Fruit fly (Drosophila melanogaster) whole organism, embryonic: Measurements from ENCODE around the gene IFT54.

Experiments used
- Awh ChIP-seq: fragments of 200-800 bp; sonication (Bioruptor generic); IDR thresholded peaks from 2 replicates; pipeline ENCODE4, ENCODE4 v1.3.6; 2022; ENCODE audit warnings: missing biosample characterization, missing genetic modification characterization
- BEAF-32 ChIP-seq: fragments of 200-800 bp; sonication (Bioruptor generic); optimal IDR thresholded peaks from 3 replicates; lab custom pipeline; 2017; ENCODE audit warnings: missing biosample characterization, missing genetic modification characterization, mild to moderate bottlenecking, moderate library complexity, missing genetic modification reagents
- BtbVII ChIP-seq: fragments of 200-800 bp; sonication (Bioruptor generic); optimal IDR thresholded peaks from 3 replicates; lab custom pipeline; 2017; ENCODE audit warnings: missing biosample characterization, mild to moderate bottlenecking, missing genetic modification characterization
- C15 ChIP-seq: fragments of 200-800 bp; sonication (Bioruptor generic); IDR thresholded peaks from 3 replicates; pipeline ENCODE4 v1.3.6; 2022; ENCODE audit warnings: missing biosample characterization, missing genetic modification characterization
- CG10147 ChIP-seq: fragments of 200-800 bp; sonication (Bioruptor generic); optimal IDR thresholded peaks from 2 replicates; lab custom pipeline; 2019; ENCODE audit warnings: missing biosample characterization, mild to moderate bottlenecking, missing genetic modification characterization, moderate library complexity
- CG10366 ChIP-seq: fragments of 200-800 bp; sonication (Bioruptor generic); IDR thresholded peaks from 2 replicates; pipeline ENCODE4 v1.3.6; 2022; ENCODE audit warnings: missing biosample characterization, missing genetic modification characterization
- CG10431 ChIP-seq: fragments of 200-800 bp; sonication (Bioruptor generic); optimal IDR thresholded peaks from 3 replicates; lab custom pipeline; 2018; ENCODE audit warnings: missing biosample characterization, mild to moderate bottlenecking, missing genetic modification characterization
- CG11247 ChIP-seq: fragments of 200-800 bp; sonication (Bioruptor generic); IDR thresholded peaks from 2 replicates; pipeline ENCODE4 v1.3.6; 2022; ENCODE audit warnings: missing biosample characterization, missing genetic modification characterization
- CG11723 ChIP-seq: fragments of 200-800 bp; sonication (Bioruptor generic); optimal IDR thresholded peaks from 2 replicates; lab custom pipeline; 2017; ENCODE audit warnings: missing biosample characterization, mild to moderate bottlenecking, missing genetic modification characterization
- CG13775 ChIP-seq: fragments of 200-800 bp; sonication (Bioruptor generic); optimal IDR thresholded peaks from 3 replicates; lab custom pipeline; 2017; ENCODE audit warnings: missing biosample characterization, mild to moderate bottlenecking, missing genetic modification characterization
- CG16813 ChIP-seq: fragments of 200-800 bp; sonication (Bioruptor generic); IDR thresholded peaks from 3 replicates; pipeline ENCODE4 v1.3.6; 2022; ENCODE audit warnings: missing biosample characterization, missing genetic modification characterization; ENCODE audit not compliant: partially characterized antibody
- CG1832 ChIP-seq: fragments of 200-800 bp; sonication (Bioruptor generic); optimal IDR thresholded peaks from 2 replicates; lab custom pipeline; 2017; ENCODE audit warnings: missing biosample characterization, mild to moderate bottlenecking, missing genetic modification characterization, inconsistent platforms
- CG2712 ChIP-seq: fragments of 200-800 bp; optimal IDR thresholded peaks from 3 replicates; lab custom pipeline; 2019; ENCODE audit warnings: missing biosample characterization, mild to moderate bottlenecking, missing genetic modification characterization, moderate library complexity
- CG3163 ChIP-seq: fragments of 200-800 bp; sonication (Bioruptor generic); optimal IDR thresholded peaks from 3 replicates; lab custom pipeline; 2016; ENCODE audit warnings: missing biosample characterization, missing genetic modification characterization
- CG32532 ChIP-seq: fragments of 200-800 bp; sonication (Bioruptor generic); IDR thresholded peaks from 2 replicates; pipeline ENCODE4 v1.3.6; 2022; ENCODE audit warnings: missing biosample characterization, missing genetic modification characterization
- CG43689 ChIP-seq: fragments of 200-800 bp; sonication (Bioruptor generic); IDR thresholded peaks from 2 replicates; pipeline ENCODE4 v1.3.6; 2022; ENCODE audit warnings: missing biosample characterization, missing genetic modification characterization
- CG7556 ChIP-seq: fragments of 200-800 bp; sonication (Bioruptor generic); optimal IDR thresholded peaks from 2 replicates; lab custom pipeline; 2017; ENCODE audit warnings: missing biosample characterization, mild to moderate bottlenecking, missing genetic modification characterization
- CG8290 ChIP-seq, 3 experiments: fragments of 200-800 bp; sonication (Bioruptor generic); optimal IDR thresholded peaks; 2 replicates each; lab custom pipeline; 2016 to 2019; ENCODE audit warnings: missing biosample characterization in 3 of 3, missing genetic modification characterization in 3 of 3, mild to moderate bottlenecking in 2 of 3, moderate library complexity in 1 of 3
- CG8924 ChIP-seq: fragments of 200-800 bp; optimal IDR thresholded peaks from 3 replicates; lab custom pipeline; 2019; ENCODE audit warnings: missing biosample characterization, mild to moderate bottlenecking, missing genetic modification characterization, moderate library complexity
- CG9797 ChIP-seq: fragments of 200-800 bp; sonication (Bioruptor generic); optimal IDR thresholded peaks from 3 replicates; lab custom pipeline; 2018; ENCODE audit warnings: missing biosample characterization, mild to moderate bottlenecking, missing genetic modification characterization
- CG9876 ChIP-seq: fragments of 200-800 bp; sonication (Bioruptor generic); optimal IDR thresholded peaks from 2 replicates; lab custom pipeline; 2016; ENCODE audit warnings: missing biosample characterization, missing genetic modification characterization
- Dbx ChIP-seq: fragments of 200-800 bp; sonication (Bioruptor generic); IDR thresholded peaks from 3 replicates; pipeline ENCODE4 v1.3.6; 2022; ENCODE audit warnings: missing biosample characterization, missing genetic modification characterization
- Doc2 ChIP-seq: fragments of 200-800 bp; sonication (Bioruptor generic); IDR thresholded peaks from 2 replicates; pipeline ENCODE4 v1.3.6; 2022; ENCODE audit warnings: missing biosample characterization, missing genetic modification characterization
- Fer1 ChIP-seq: fragments of 200-800 bp; sonication (Bioruptor generic); optimal IDR thresholded peaks from 2 replicates; lab custom pipeline; 2017; ENCODE audit warnings: missing biosample characterization, mild to moderate bottlenecking, missing genetic modification characterization
- Fer2 ChIP-seq: fragments of 200-800 bp; sonication (Bioruptor generic); optimal IDR thresholded peaks from 2 replicates; lab custom pipeline; 2018; ENCODE audit warnings: missing biosample characterization, mild to moderate bottlenecking, missing genetic modification characterization, moderate library complexity
- Gug ChIP-seq: fragments of 200-800 bp; sonication (Bioruptor generic); IDR thresholded peaks from 4 replicates; pipeline ENCODE4 v1.3.6; 2022; ENCODE audit warnings: missing biosample characterization, missing genetic modification characterization
- H15 ChIP-seq: fragments of 200-800 bp; sonication (Bioruptor generic); IDR thresholded peaks from 3 replicates; pipeline ENCODE4 v1.3.6; 2022; ENCODE audit warnings: missing biosample characterization, missing genetic modification characterization
- Hand ChIP-seq: fragments of 200-800 bp; sonication (Bioruptor generic); optimal IDR thresholded peaks from 2 replicates; lab custom pipeline; 2017; ENCODE audit warnings: mild to moderate bottlenecking, missing biosample characterization, missing genetic modification reagents, missing genetic modification characterization
- MESR4 ChIP-seq: fragments of 200-800 bp; sonication (Bioruptor generic); optimal IDR thresholded peaks from 2 replicates; lab custom pipeline; 2018; ENCODE audit warnings: missing biosample characterization, mild to moderate bottlenecking, missing genetic modification characterization, moderate library complexity
- Meics ChIP-seq: fragments of 200-800 bp; sonication (Bioruptor generic); optimal IDR thresholded peaks from 2 replicates; lab custom pipeline; 2017; ENCODE audit warnings: missing biosample characterization, mild to moderate bottlenecking, missing genetic modification characterization
- Nf-YB ChIP-seq: fragments of 200-800 bp; sonication (Bioruptor generic); optimal IDR thresholded peaks from 3 replicates; lab custom pipeline; 2019; ENCODE audit warnings: missing biosample characterization, mild to moderate bottlenecking, missing genetic modification characterization, moderate library complexity
- Rfx ChIP-seq: fragments of 200-800 bp; sonication (Bioruptor generic); IDR thresholded peaks from 2 replicates; pipeline ENCODE4 v1.3.6; 2022; ENCODE audit warnings: missing biosample characterization, missing genetic modification characterization
- Six4 ChIP-seq: fragments of 200-800 bp; sonication (Bioruptor generic); optimal IDR thresholded peaks from 2 replicates; lab custom pipeline; 2016; ENCODE audit warnings: missing biosample characterization, missing genetic modification characterization
- Sry-δ ChIP-seq: fragments of 200-800 bp; sonication (Bioruptor generic); optimal IDR thresholded peaks from 2 replicates; lab custom pipeline; 2016; ENCODE audit warnings: missing biosample characterization, missing genetic modification characterization
- bcd ChIP-seq: fragments of 200-800 bp; sonication (Bioruptor generic); optimal IDR thresholded peaks from 2 replicates; lab custom pipeline; 2017; ENCODE audit warnings: missing biosample characterization, mild to moderate bottlenecking, missing genetic modification characterization
- dm ChIP-seq: fragments of 200-800 bp; sonication (Bioruptor generic); optimal IDR thresholded peaks from 3 replicates; lab custom pipeline; 2016; ENCODE audit warnings: missing biosample characterization, missing genetic modification characterization
- knrl ChIP-seq: fragments of 200-800 bp; sonication (Bioruptor generic); IDR thresholded peaks from 3 replicates; pipeline ENCODE4 v1.3.6; 2022; ENCODE audit warnings: missing biosample characterization, missing genetic modification characterization; ENCODE audit not compliant: partially characterized antibody
- lbe ChIP-seq: fragments of 200-800 bp; sonication (Bioruptor generic); optimal IDR thresholded peaks from 2 replicates; lab custom pipeline; 2016; ENCODE audit warnings: missing biosample characterization, mild to moderate bottlenecking, missing genetic modification characterization
- nerfin-2 ChIP-seq: fragments of 200-800 bp; sonication (Bioruptor generic); IDR thresholded peaks from 2 replicates; pipeline ENCODE4 v1.3.6; 2022; ENCODE audit warnings: missing biosample characterization, missing genetic modification characterization; ENCODE audit not compliant: partially characterized antibody
- pnt ChIP-seq: fragments of 200-800 bp; sonication (Bioruptor generic); optimal IDR thresholded peaks from 3 replicates; lab custom pipeline; 2016; ENCODE audit warnings: missing biosample characterization, missing genetic modification characterization
- ranshi ChIP-seq: fragments of 200-800 bp; sonication (Bioruptor generic); IDR thresholded peaks from 2 replicates; pipeline ENCODE4 v1.3.6; 2022; ENCODE audit warnings: missing biosample characterization, missing genetic modification characterization
- ro ChIP-seq: fragments of 200-800 bp; sonication (Bioruptor generic); IDR thresholded peaks from 2 replicates; pipeline ENCODE4 v1.3.6; 2022; ENCODE audit warnings: missing biosample characterization, missing genetic modification characterization
- sc ChIP-seq, 3 experiments: fragments of >200 bp in 2 of 3; fragments of 200-800 bp in 1 of 3; sonication (Bioruptor generic) in 1 of 3; optimal IDR thresholded peaks; 2 replicates in 2 of 3; 3 replicates in 1 of 3; lab custom pipeline; 2017; ENCODE audit warnings: mild to moderate bottlenecking in 1 of 3, missing biosample characterization in 1 of 3, missing genetic modification characterization in 1 of 3, missing genetic modification reagents in 1 of 3
- sisA ChIP-seq: fragments of 200-800 bp; sonication (Bioruptor generic); IDR thresholded peaks from 2 replicates; pipeline ENCODE4 v1.3.6; 2022; ENCODE audit warnings: missing biosample characterization, missing genetic modification characterization
- slp2 ChIP-seq: fragments of 200-800 bp; sonication (Bioruptor generic); optimal IDR thresholded peaks from 2 replicates; lab custom pipeline; 2016; ENCODE audit warnings: missing biosample characterization, missing genetic modification characterization
- sr ChIP-seq: fragments of 200-800 bp; sonication (Bioruptor generic); IDR thresholded peaks from 3 replicates; pipeline ENCODE4 v1.3.6; 2022; ENCODE audit warnings: missing biosample characterization, missing genetic modification characterization
- twi ChIP-seq: fragments of 200-800 bp; optimal IDR thresholded peaks from 2 replicates; lab custom pipeline; 2019; ENCODE audit warnings: missing biosample characterization, mild to moderate bottlenecking, missing genetic modification characterization, moderate library complexity
- wek ChIP-seq: fragments of 200-800 bp; sonication (Bioruptor generic); optimal IDR thresholded peaks from 3 replicates; lab custom pipeline; 2018; ENCODE audit warnings: missing biosample characterization, mild to moderate bottlenecking, missing genetic modification characterization, moderate library complexity
- zen2 ChIP-seq: fragments of 200-800 bp; sonication (Bioruptor generic); IDR thresholded peaks from 3 replicates; pipeline ENCODE4 v1.3.6; 2022; ENCODE audit warnings: missing biosample characterization, missing genetic modification characterization; ENCODE audit not compliant: partially characterized antibody

The IFT54 gene

DNA sequence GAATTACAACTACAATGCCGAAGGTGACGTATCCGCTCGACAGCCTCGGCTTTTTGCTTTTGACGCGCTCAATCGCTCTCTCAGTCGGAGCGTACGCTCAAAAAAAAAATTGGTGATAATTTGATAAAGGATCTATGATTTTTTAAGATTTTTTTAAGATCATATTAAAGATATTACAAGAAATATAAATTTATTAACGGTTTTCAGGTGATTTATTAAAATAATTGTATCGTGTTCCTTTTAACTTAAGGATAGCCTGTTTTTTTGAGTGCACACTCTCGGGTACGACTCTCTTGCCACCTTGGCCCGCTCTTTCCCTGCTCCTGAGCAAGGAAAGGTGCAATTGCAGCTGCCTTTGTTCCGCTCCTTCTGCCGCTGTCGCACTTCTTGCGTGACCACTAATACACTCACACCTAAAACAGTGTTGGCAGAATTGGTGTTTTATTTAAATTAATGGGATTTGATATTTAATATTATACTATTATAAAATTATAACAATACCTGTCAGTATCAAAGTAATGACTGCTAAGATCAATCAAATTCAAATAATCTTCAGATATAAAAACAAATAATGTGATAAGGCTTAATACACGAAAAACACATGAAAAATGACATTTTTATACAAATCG lies 24.2 kb upstream of the IFT54 start (continued):
- TF ChIP-seq Rfx (GFP tag; lab: Robert Waterston, UW) (peak; percentile 67), twi (peak; percentile 64), CG11247 (GFP tag; lab: Robert Waterston, UW) (peak; percentile 58), BtbVII (GFP tag; lab: Kevin White, UChicago) (peak; percentile 50), CG7556 (peak; percentile 91), CG8924 (tag; lab: Kevin White, UChicago) (peak; percentile 91), C15 (GFP tag; lab: Robert Waterston, UW) (no peak), Gug (GFP tag; lab: Robert Waterston, UW) (peak; percentile 65; the same call in 3 of the 4 replicates), CG9797 (GFP tag; lab: Kevin White, UChicago) (peak; percentile 3), Fer2 (tag; lab: Kevin White, UChicago) (no peak), Six4 (GFP tag; lab: Kevin White, UChicago) (peak; percentile 48), CG32532 (peak; percentile 85), CG8290 (GFP tag; optimal IDR thresholded peaks at IDR 0.05; lab: Kevin White, UChicago) (no peak), CG8290 (tag; optimal IDR thresholded peaks at IDR 0.05; lab: Kevin White, UChicago) (no peak), CG11723 (no peak), H15 (GFP tag; lab: Robert Waterston, UW) (peak; percentile 80), sisA (GFP tag; lab: Robert Waterston, UW) (peak; percentile 70), bcd (GFP tag; lab: Kevin White, UChicago) (peak; percentile 71), CG43689 (GFP tag; lab: Robert Waterston, UW) (peak; percentile 37; the same call in 1 of the 2 replicates), CG3163 (GFP tag; lab: Kevin White, UChicago) (no peak), CG16813 (GFP tag; lab: Robert Waterston, UW) (no peak), MESR4 (no peak), sr (GFP tag; lab: Robert Waterston, UW) (no peak), nerfin-2 (no peak), CG1832 (GFP tag; lab: Kevin White, UChicago) (peak; percentile 2), Sry-δ (GFP tag; lab: Kevin White, UChicago) (no peak), sc (optimal IDR thresholded peaks at IDR 0.05; lab: Kevin White, UChicago) (no peak), sc (GFP tag; optimal IDR thresholded peaks at IDR 0.05; lab: Kevin White, UChicago) (no peak), wek (GFP tag; lab: Kevin White, UChicago) (no peak), ro (GFP tag; lab: Robert Waterston, UW) (0 out of 2 replicates have a peak, but pooled peaks have one; percentile 12), Fer1 (GFP tag; lab: Kevin White, UChicago) (no peak), Nf-YB (GFP tag; lab: Kevin White, UChicago) (peak; percentile 67), BEAF-32 (GFP tag; lab: Kevin White, UChicago) (no peak), CG9876 (no peak), Doc2 (GFP tag; lab: Robert Waterston, UW) (no peak), ranshi (GFP tag; lab: Robert Waterston, UW) (peak; percentile 80), knrl (GFP tag; lab: Robert Waterston, UW) (no peak), CG2712 (tag; lab: Kevin White, UChicago) (peak; percentile 92), CG13775 (peak; percentile 84), zen2 (GFP tag; lab: Robert Waterston, UW) (no peak), Awh (GFP tag; lab: Robert Waterston, UW) (peak; percentile 68), Meics (peak; percentile 80), Hand (peak; percentile 90), dm (GFP tag; lab: Kevin White, UChicago) (no peak), CG10431 (GFP tag; lab: Kevin White, UChicago) (no peak), CG10147 (GFP tag; lab: Kevin White, UChicago) (no peak), pnt (no peak), CG10366 (GFP tag; lab: Robert Waterston, UW) (peak; percentile 74), Dbx (GFP tag; lab: Robert Waterston, UW) (peak; percentile 80; the same call in 2 of the 3 replicates), lbe (GFP tag; lab: Kevin White, UChicago) (peak; percentile 94), slp2 (GFP tag; lab: Kevin White, UChicago) (no peak)
